Fruit fly (Drosophila melanogaster): ENCODE data around the gene dlg1.

dm6 chrX:11374320-11374719 is 4.9 kb downstream of the dlg1 start:
- no peak for TF ChIP-seq CG6792 (GFP tag; optimal IDR thresholded peaks at IDR 0.05)
- no peak for TF ChIP-seq pdm3 (GFP tag; optimal IDR thresholded peaks at IDR 0.05)
- TF ChIP-seq dac (GFP tag; optimal IDR thresholded peaks at IDR 0.05): no peak
- no peak for TF ChIP-seq CG6854 (GFP tag; optimal IDR thresholded peaks at IDR 0.05)
- TF ChIP-seq fkh (GFP tag; optimal IDR thresholded peaks at IDR 0.05): no peak
- TF ChIP-seq Gug (GFP tag; IDR thresholded peaks at IDR 0.05): no peak
- no peak for TF ChIP-seq CG32006 (GFP tag; optimal IDR thresholded peaks at IDR 0.05)
- no peak for TF ChIP-seq CG1621 (tag; optimal IDR thresholded peaks at IDR 0.05)
- no peak for TF ChIP-seq CG31627 (GFP tag; optimal IDR thresholded peaks at IDR 0.05)
- no peak for TF ChIP-seq Lpt (GFP tag; optimal IDR thresholded peaks at IDR 0.05)
- TF ChIP-seq achi (GFP tag; optimal IDR thresholded peaks at IDR 0.05): no peak
- TF ChIP-seq vri (GFP tag; optimal IDR thresholded peaks at IDR 0.05): no peak
- no peak for TF ChIP-seq CG11762 (GFP tag; optimal IDR thresholded peaks at IDR 0.05; ENCODE audit: insufficient read depth)

Measured in whole organism, prepupa.